Worm (Caenorhabditis elegans): ENCODE measurements around the gene C01G10.1.

ce11 chrV:15113992-15114391 lies 14.4 kb downstream of the C01G10.1 start, which contains the start of gene T01G5.6:
- TF ChIP-seq ama-1 (optimal IDR thresholded peaks at IDR 0.05) (no peak), fkh-10 (GFP tag; optimal IDR thresholded peaks at IDR 0.05) (no peak), zfp-3 (GFP tag; conservative IDR thresholded peaks at IDR 0.05) (no peak), mdl-1 (tag; optimal IDR thresholded peaks at IDR 0.05) (no peak), F37D6.2 (tag; optimal IDR thresholded peaks at IDR 0.05) (no peak), lin-15B (tag; optimal IDR thresholded peaks at IDR 0.05) (no peak)
